Worm (Caenorhabditis elegans): ENCODE data around the gene Y70C5A.2.

Gene Y70C5A.2

ce11 chrV:16598437-16598836, 24.6 kb downstream of the Y70C5A.2 start:
- TF ChIP-seq ceh-28 (tag; optimal IDR thresholded peaks at IDR 0.05), result no peak
- no peak for TF ChIP-seq fkh-10 (GFP tag; optimal IDR thresholded peaks at IDR 0.05)
- TF ChIP-seq skn-1 (tag; optimal IDR thresholded peaks at IDR 0.05), result no peak
- no peak for TF ChIP-seq ceh-82 (tag; optimal IDR thresholded peaks at IDR 0.05)
- no peak for TF ChIP-seq elt-1 (tag; optimal IDR thresholded peaks at IDR 0.05)
- no peak for TF ChIP-seq nhr-28 (tag; optimal IDR thresholded peaks at IDR 0.05)
- no peak for TF ChIP-seq pha-4 (tag; optimal IDR thresholded peaks at IDR 0.05)
- TF ChIP-seq nhr-77 (tag; optimal IDR thresholded peaks at IDR 0.05), result no peak
- no peak for TF ChIP-seq ztf-11 (tag; optimal IDR thresholded peaks at IDR 0.05)
- TF ChIP-seq R02D3.7 (tag; optimal IDR thresholded peaks at IDR 0.05), result no peak
- no peak for TF ChIP-seq nhr-12 (tag; optimal IDR thresholded peaks at IDR 0.05)
- no peak for TF ChIP-seq eor-1 (tag; optimal IDR thresholded peaks at IDR 0.05)
- no peak for TF ChIP-seq unc-39 (tag; optimal IDR thresholded peaks at IDR 0.05)
- no peak for TF ChIP-seq nhr-237 (tag; optimal IDR thresholded peaks at IDR 0.05)
- TF ChIP-seq zag-1 (tag; optimal IDR thresholded peaks at IDR 0.05), result no peak
- no peak for TF ChIP-seq ceh-16 (tag; optimal IDR thresholded peaks at IDR 0.05)

- TF ChIP-seq elt-3 (tag; optimal IDR thresholded peaks at IDR 0.05), result peak in 1 of 3 experiments; percentile 9
- TF ChIP-seq nhr-28 (tag; optimal IDR thresholded peaks at IDR 0.05), result no peak
These were observed 26.9 kb downstream of the Y70C5A.2 start for ce11 chrV:16596102-16596501.

- peak; percentile 77 for TF ChIP-seq pqm-1 (tag; optimal IDR thresholded peaks at IDR 0.05)
- peak; percentile 82 for TF ChIP-seq ama-1 (optimal IDR thresholded peaks at IDR 0.05)
- peak; percentile 95 for TF ChIP-seq elt-2 (tag; optimal IDR thresholded peaks at IDR 0.05)
- peak; percentile 69 for TF ChIP-seq jun-1 (tag; optimal IDR thresholded peaks at IDR 0.05)
- TF ChIP-seq unc-62 (GFP tag; optimal IDR thresholded peaks at IDR 0.05), result no peak
- TF ChIP-seq ceh-9 (tag; optimal IDR thresholded peaks at IDR 0.05), result no peak
- no peak for TF ChIP-seq nhr-12 (tag; optimal IDR thresholded peaks at IDR 0.05)
- no peak for TF ChIP-seq lsy-12 (tag; optimal IDR thresholded peaks at IDR 0.05)
- TF ChIP-seq ztf-4 (tag; optimal IDR thresholded peaks at IDR 0.05), result no peak
- peak; percentile 16 for TF ChIP-seq nfya-1 (tag; optimal IDR thresholded peaks at IDR 0.05; ENCODE audit: insufficient read depth)
These were observed 27.7 kb downstream of the Y70C5A.2 start, which contains the start of gene cpl-1 for ce11 chrV:16595140-16595791. cpl-1 (minus strand) TSS chrV:16595346.

ce11 chrV:16594514-16594913, 28.5 kb downstream of the Y70C5A.2 start:
- TF ChIP-seq egl-5 (tag; optimal IDR thresholded peaks at IDR 0.05) (no peak), nhr-67 (tag; optimal IDR thresholded peaks at IDR 0.05) (no peak), unc-62 (GFP tag; optimal IDR thresholded peaks at IDR 0.05) (no peak), nhr-43 (tag; optimal IDR thresholded peaks at IDR 0.05; ENCODE audit: poor library complexity, severe bottlenecking) (peak; percentile 53), ama-1 (optimal IDR thresholded peaks at IDR 0.05) (peak; percentile 42), hmg-11 (tag; optimal IDR thresholded peaks at IDR 0.05) (no peak), nhr-25 (tag; optimal IDR thresholded peaks at IDR 0.05) (no peak), eor-1 (tag; optimal IDR thresholded peaks at IDR 0.05) (no peak), snpc-4 (tag; optimal IDR thresholded peaks at IDR 0.05) (no peak), nfya-1 (tag; optimal IDR thresholded peaks at IDR 0.05; ENCODE audit: insufficient read depth) (peak; percentile 5), ceh-28 (tag; optimal IDR thresholded peaks at IDR 0.05) (peak; percentile 7), nhr-11 (tag; optimal IDR thresholded peaks at IDR 0.05) (no peak)

ce11 chrV:16593792-16594059, 29.3 kb downstream of the Y70C5A.2 start:
- no peak for TF ChIP-seq egl-27 (tag; optimal IDR thresholded peaks at IDR 0.05)
- TF ChIP-seq lsy-12 (tag; optimal IDR thresholded peaks at IDR 0.05), result no peak
- no peak for TF ChIP-seq daf-12 (tag; optimal IDR thresholded peaks at IDR 0.05)
- TF ChIP-seq egl-5 (tag; optimal IDR thresholded peaks at IDR 0.05), result no peak
- no peak for TF ChIP-seq nhr-25 (tag; optimal IDR thresholded peaks at IDR 0.05)
- no peak for TF ChIP-seq aly-2 (tag; optimal IDR thresholded peaks at IDR 0.05)
- no peak for TF ChIP-seq nhr-43 (tag; optimal IDR thresholded peaks at IDR 0.05; ENCODE audit: poor library complexity, severe bottlenecking)
- no peak for TF ChIP-seq ceh-16 (tag; optimal IDR thresholded peaks at IDR 0.05)
- no peak for TF ChIP-seq fos-1 (tag; optimal IDR thresholded peaks at IDR 0.05)
- no peak for TF ChIP-seq mml-1 (tag; optimal IDR thresholded peaks at IDR 0.05)
- TF ChIP-seq fkh-10 (GFP tag; optimal IDR thresholded peaks at IDR 0.05), result no peak
- TF ChIP-seq nfya-1 (tag; optimal IDR thresholded peaks at IDR 0.05; ENCODE audit: insufficient read depth), result no peak
- no peak for TF ChIP-seq unc-62 (GFP tag; optimal IDR thresholded peaks at IDR 0.05)
- no peak for TF ChIP-seq pha-4 (tag; optimal IDR thresholded peaks at IDR 0.05)
- no peak for TF ChIP-seq lin-39 (tag; optimal IDR thresholded peaks at IDR 0.05)
- no peak for TF ChIP-seq ceh-82 (tag; optimal IDR thresholded peaks at IDR 0.05)
- TF ChIP-seq zag-1 (tag; optimal IDR thresholded peaks at IDR 0.05), result no peak
- TF ChIP-seq ZK546.5 (tag; optimal IDR thresholded peaks at IDR 0.05), result no peak
- no peak for TF ChIP-seq nhr-28 (tag; optimal IDR thresholded peaks at IDR 0.05)
- no peak for TF ChIP-seq skn-1 (tag; optimal IDR thresholded peaks at IDR 0.05)

Measured in whole organism, L3 larva.